Worm (Caenorhabditis elegans) whole organism, L4 larva: ENCODE data around the gene glb-5.

ENCODE experiments used
- F10B5.3 ChIP-seq: sonication (generic microtip); optimal IDR thresholded peaks from 2 replicates; lab custom pipeline; 2016; ENCODE audit warnings: mild to moderate bottlenecking, missing genetic modification characterization, missing compliant biosample characterization
- F37D6.2 ChIP-seq: sonication (generic microtip); optimal IDR thresholded peaks from 2 replicates; lab custom pipeline; 2016; ENCODE audit warnings: mild to moderate bottlenecking, missing genetic modification characterization, missing compliant biosample characterization
- R02D3.7 ChIP-seq: fragments of 150-350 bp; sonication (generic microtip); optimal IDR thresholded peaks from 3 replicates; lab custom pipeline; 2014; ENCODE audit warnings: missing biosample characterization, missing genetic modification characterization
- T20F7.1 ChIP-seq: fragments of 200-800 bp; sonication (Bioruptor generic); optimal IDR thresholded peaks from 2 replicates; lab custom pipeline; 2018; ENCODE audit warnings: mild to moderate bottlenecking, missing genetic modification characterization, missing compliant biosample characterization
- Y48G9A.11 ChIP-seq: fragments of 200-800 bp; sonication (Bioruptor generic); IDR thresholded peaks from 2 replicates; pipeline ENCODE4 v1.3.6; 2022; ENCODE audit warnings: missing genetic modification reagents, missing genetic modification characterization, missing compliant biosample characterization
- Y5F2A.4 ChIP-seq: fragments of 200-800 bp; sonication (Bioruptor generic); optimal IDR thresholded peaks from 2 replicates; lab custom pipeline; 2018; ENCODE audit warnings: mild to moderate bottlenecking, missing genetic modification characterization, missing compliant biosample characterization
- Y75B8A.6 ChIP-seq: fragments of 200-800 bp; sonication (Bioruptor generic); IDR thresholded peaks from 2 replicates; pipeline ENCODE4 v1.3.6; 2022; ENCODE audit warnings: missing genetic modification reagents, missing genetic modification characterization, missing compliant biosample characterization
- ZK546.5 ChIP-seq, 2 experiments: sonication (generic microtip); optimal IDR thresholded peaks; 2 replicates each; lab custom pipeline; 2017; ENCODE audit warnings: missing biosample characterization in 2 of 2, missing genetic modification characterization in 2 of 2
- aha-1 ChIP-seq: fragments of 150-350 bp; peaks from one replicate; lab custom pipeline; 2014; ENCODE audit warnings: missing biosample characterization, missing genetic modification characterization
- ama-1 ChIP-seq: fragments of 150-350 bp; optimal IDR thresholded peaks from 2 replicates; lab custom pipeline; 2014; ENCODE audit warnings: inconsistent platforms, mixed read lengths
- ceh-20 ChIP-seq: fragments of 200-800 bp; sonication (Bioruptor generic); IDR thresholded peaks from 2 replicates; pipeline ENCODE4 v1.3.6; 2022; ENCODE audit warnings: missing genetic modification reagents, missing genetic modification characterization, missing compliant biosample characterization
- ceh-82 ChIP-seq: sonication (generic microtip); optimal IDR thresholded peaks from 2 replicates; lab custom pipeline; 2017; ENCODE audit warnings: missing biosample characterization, missing genetic modification characterization
- cey-2 ChIP-seq: sonication (generic microtip); optimal IDR thresholded peaks from 3 replicates; lab custom pipeline; 2017; ENCODE audit warnings: missing genetic modification characterization, mild to moderate bottlenecking, missing compliant biosample characterization, antibody characterized with exemption, borderline replicate concordance; ENCODE audit not compliant: insufficient read depth
- daf-19 ChIP-seq: fragments of 200-800 bp; sonication (Bioruptor generic); conservative IDR thresholded peaks from 2 replicates; pipeline ENCODE4 v1.3.6; 2022; ENCODE audit warnings: missing genetic modification characterization, missing compliant biosample characterization
- daf-8 ChIP-seq: fragments of 200-800 bp; sonication (Bioruptor generic); IDR thresholded peaks from 2 replicates; pipeline ENCODE4 v1.3.6; 2022; ENCODE audit warnings: missing genetic modification characterization, missing compliant biosample characterization
- dmd-9 ChIP-seq: fragments of 200-800 bp; sonication (Bioruptor generic); IDR thresholded peaks from 2 replicates; pipeline ENCODE4 v1.3.6; 2022; ENCODE audit warnings: missing genetic modification reagents, missing genetic modification characterization, missing compliant biosample characterization
- dpl-1 ChIP-seq: fragments of 150-350 bp; optimal IDR thresholded peaks from 2 replicates; lab custom pipeline; 2014; ENCODE audit warnings: missing biosample characterization, missing genetic modification reagents, missing genetic modification characterization
- duxl-1 ChIP-seq: sonication (generic microtip); optimal IDR thresholded peaks from 2 replicates; lab custom pipeline; 2016; ENCODE audit warnings: mild to moderate bottlenecking, missing genetic modification characterization, moderate library complexity, missing compliant biosample characterization; ENCODE audit not compliant: poor library complexity
- dve-1 ChIP-seq: sonication (generic microtip); optimal IDR thresholded peaks from 2 replicates; lab custom pipeline; 2017; ENCODE audit warnings: antibody characterized with exemption, mild to moderate bottlenecking, missing genetic modification characterization, missing compliant biosample characterization; ENCODE audit not compliant: insufficient read depth
- gei-8 ChIP-seq: fragments of 200-800 bp; sonication (Bioruptor generic); optimal IDR thresholded peaks from 2 replicates; lab custom pipeline; 2018; ENCODE audit warnings: mild to moderate bottlenecking, missing genetic modification characterization, missing compliant biosample characterization
- hif-1 ChIP-seq, 2 experiments: sonication (generic microtip); optimal IDR thresholded peaks; 2 replicates each; lab custom pipeline; 2016 to 2017; ENCODE audit warnings: missing compliant biosample characterization in 2 of 2, missing genetic modification characterization in 2 of 2, missing genetic modification reagents in 2 of 2, missing genotype in 2 of 2, mild to moderate bottlenecking in 1 of 2
- lim-7 ChIP-seq: fragments of 200-800 bp; sonication (Bioruptor generic); IDR thresholded peaks from 2 replicates; pipeline ENCODE4 v1.3.6; 2022; ENCODE audit warnings: missing genetic modification characterization, missing compliant biosample characterization
- lin-38 ChIP-seq: fragments of 200-800 bp; sonication (Bioruptor generic); IDR thresholded peaks from 2 replicates; pipeline ENCODE4 v1.3.6; 2022; ENCODE audit warnings: missing genetic modification reagents, missing genetic modification characterization, missing compliant biosample characterization
- mdl-1 ChIP-seq, 2 experiments: fragments of 150-350 bp in 1 of 2; sonication (generic microtip) in 1 of 2; optimal IDR thresholded peaks; 2 replicates each; lab custom pipeline; 2014 to 2017; ENCODE audit warnings: missing biosample characterization in 2 of 2, missing genetic modification characterization in 2 of 2
- mdt-29 ChIP-seq: fragments of 200-800 bp; sonication (Bioruptor generic); IDR thresholded peaks from 2 replicates; pipeline ENCODE4 v1.3.6; 2022; ENCODE audit warnings: missing genetic modification reagents, missing genetic modification characterization, missing compliant biosample characterization
- mes-2 ChIP-seq: sonication (generic microtip); optimal IDR thresholded peaks from 2 replicates; lab custom pipeline; 2016; ENCODE audit warnings: missing genotype, mild to moderate bottlenecking, missing genetic modification characterization, missing compliant biosample characterization; ENCODE audit not compliant: poor library complexity, severe bottlenecking
- mxl-2 ChIP-seq: fragments of 200-800 bp; sonication (Bioruptor generic); conservative IDR thresholded peaks from 2 replicates; pipeline ENCODE4 v1.3.6; 2022; ENCODE audit warnings: missing genetic modification reagents, missing genetic modification characterization, missing compliant biosample characterization
- mxl-3 ChIP-seq: fragments of 200-800 bp; sonication (Bioruptor generic); optimal IDR thresholded peaks from 2 replicates; lab custom pipeline; 2018; ENCODE audit warnings: mild to moderate bottlenecking, missing genetic modification characterization, missing compliant biosample characterization
- nhr-11 ChIP-seq: fragments of 150-350 bp; optimal IDR thresholded peaks from 2 replicates; lab custom pipeline; 2014; ENCODE audit warnings: missing biosample characterization, missing genetic modification characterization
- nhr-237 ChIP-seq: sonication (generic microtip); optimal IDR thresholded peaks from 2 replicates; lab custom pipeline; 2017; ENCODE audit warnings: missing biosample characterization, missing genetic modification characterization
- nhr-25 ChIP-seq: sonication (generic microtip); optimal IDR thresholded peaks from 2 replicates; lab custom pipeline; 2017; ENCODE audit warnings: missing genetic modification characterization, mild to moderate bottlenecking, missing compliant biosample characterization, antibody characterized with exemption, moderate library complexity, borderline replicate concordance; ENCODE audit not compliant: insufficient read depth
- nhr-28 ChIP-seq: fragments of 150-350 bp; optimal IDR thresholded peaks from 2 replicates; lab custom pipeline; 2014; ENCODE audit warnings: missing biosample characterization, missing genetic modification characterization
- nhr-42 ChIP-seq: fragments of 200-800 bp; sonication (Bioruptor generic); IDR thresholded peaks from 2 replicates; pipeline ENCODE4 v1.3.6; 2022; ENCODE audit warnings: missing genetic modification characterization, missing compliant biosample characterization
- nhr-48 ChIP-seq: sonication (generic microtip); optimal IDR thresholded peaks from 2 replicates; lab custom pipeline; 2016; ENCODE audit warnings: mild to moderate bottlenecking, missing genetic modification characterization, missing compliant biosample characterization
- nhr-6 ChIP-seq: fragments of 150-350 bp; optimal IDR thresholded peaks from 2 replicates; lab custom pipeline; 2014; ENCODE audit warnings: missing biosample characterization, missing genetic modification characterization
- pha-4 ChIP-seq, 2 experiments: fragments of 150-350 bp in 1 of 2; fragments of 200-800 bp in 1 of 2; sonication (Bioruptor generic) in 1 of 2; IDR thresholded peaks in 1 of 2; optimal IDR thresholded peaks in 1 of 2; 2 replicates each; pipeline versions ENCODE4 v1.3.6 to Lab custom; 2014 to 2022; ENCODE audit warnings: missing genetic modification characterization in 2 of 2, missing genetic modification reagents in 2 of 2, missing biosample characterization in 1 of 2, missing compliant biosample characterization in 1 of 2
- saeg-2 ChIP-seq: fragments of 200-800 bp; sonication (Bioruptor generic); IDR thresholded peaks from 2 replicates; pipeline ENCODE4 v1.3.6; 2022; ENCODE audit warnings: missing genetic modification reagents, missing genetic modification characterization, missing compliant biosample characterization
- snpc-1.2 ChIP-seq: fragments of 200-800 bp; sonication (Bioruptor generic); IDR thresholded peaks from 2 replicates; pipeline ENCODE4 v1.3.6; 2022; ENCODE audit warnings: missing genetic modification reagents, missing genetic modification characterization, missing compliant biosample characterization
- snpc-4 ChIP-seq: fragments of 150-350 bp; optimal IDR thresholded peaks from 2 replicates; lab custom pipeline; 2014; ENCODE audit warnings: missing biosample characterization, missing genetic modification characterization
- spr-1 ChIP-seq: sonication (generic microtip); optimal IDR thresholded peaks from 2 replicates; lab custom pipeline; 2016; ENCODE audit warnings: mild to moderate bottlenecking, missing genetic modification characterization, missing compliant biosample characterization
- tag-97 ChIP-seq: fragments of 200-800 bp; sonication (Bioruptor generic); IDR thresholded peaks from 2 replicates; pipeline ENCODE4 v1.3.6; 2022; ENCODE audit warnings: missing genetic modification characterization, missing compliant biosample characterization
- tra-1 ChIP-seq: fragments of 200-800 bp; sonication (Bioruptor generic); IDR thresholded peaks from 2 replicates; pipeline ENCODE4 v1.3.6; 2022; ENCODE audit warnings: missing genetic modification reagents, missing genetic modification characterization, missing compliant biosample characterization
- unc-130 ChIP-seq: sonication (generic microtip); optimal IDR thresholded peaks from 2 replicates; lab custom pipeline; 2016; ENCODE audit warnings: missing genetic modification reagents, missing genetic modification characterization, missing compliant biosample characterization
- zip-2 ChIP-seq: fragments of 150-350 bp; optimal IDR thresholded peaks from 2 replicates; lab custom pipeline; 2014; ENCODE audit warnings: missing biosample characterization, missing genetic modification characterization

The glb-5 gene

DNA sequence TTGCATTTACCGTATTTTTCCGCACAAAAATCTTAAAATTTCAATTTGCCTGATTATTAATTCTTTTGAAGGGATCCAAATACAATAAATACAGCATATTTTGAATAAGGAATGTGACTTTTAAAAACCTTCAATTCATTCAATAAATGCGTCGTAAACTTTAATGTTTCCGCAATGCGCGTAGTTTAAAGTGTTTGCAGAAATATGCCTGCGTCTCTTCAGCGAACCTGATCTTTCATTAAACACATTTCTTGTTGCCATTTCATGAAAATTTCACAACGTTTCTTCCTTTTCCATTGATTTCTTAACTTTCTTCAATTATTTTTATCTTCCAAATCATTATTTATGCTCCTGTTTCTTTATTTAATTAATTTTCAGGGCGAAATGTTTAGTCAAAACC lies 33.6 kb downstream of the glb-5 start, which contains the start of gene vps-37 (continued):
- no peak for TF ChIP-seq duxl-1 (tag; lab: Kevin White, UChicago)
- TF ChIP-seq unc-130 (GFP tag; lab: Kevin White, UChicago) = no peak
- no peak for TF ChIP-seq Y48G9A.11
- TF ChIP-seq nhr-28 = peak; percentile 46
- no peak for TF ChIP-seq F37D6.2 (tag; lab: Kevin White, UChicago)
- TF ChIP-seq tra-1 = 0 out of 2 replicates have a peak, but pooled peaks have one; percentile 19
- TF ChIP-seq daf-19 (GFP tag; lab: Robert Waterston, UW) = no peak
- TF ChIP-seq nhr-48 = peak; percentile 17
- peak; percentile 86 for TF ChIP-seq dve-1 (tag; lab: Kevin White, UChicago)
- no peak for TF ChIP-seq ama-1 (lab: Kevin White, UChicago)
- TF ChIP-seq R02D3.7 (tag; lab: Kevin White, UChicago) = no peak
- TF ChIP-seq F10B5.3 (tag; lab: Kevin White, UChicago) = no peak
- no peak for TF ChIP-seq T20F7.1
- no peak for TF ChIP-seq nhr-25
- no peak for TF ChIP-seq daf-8
- no peak for TF ChIP-seq mdt-29 (GFP tag; lab: Robert Waterston, UW)
- TF ChIP-seq nhr-11 (tag; lab: Kevin White, UChicago) = peak; percentile 63

DNA sequence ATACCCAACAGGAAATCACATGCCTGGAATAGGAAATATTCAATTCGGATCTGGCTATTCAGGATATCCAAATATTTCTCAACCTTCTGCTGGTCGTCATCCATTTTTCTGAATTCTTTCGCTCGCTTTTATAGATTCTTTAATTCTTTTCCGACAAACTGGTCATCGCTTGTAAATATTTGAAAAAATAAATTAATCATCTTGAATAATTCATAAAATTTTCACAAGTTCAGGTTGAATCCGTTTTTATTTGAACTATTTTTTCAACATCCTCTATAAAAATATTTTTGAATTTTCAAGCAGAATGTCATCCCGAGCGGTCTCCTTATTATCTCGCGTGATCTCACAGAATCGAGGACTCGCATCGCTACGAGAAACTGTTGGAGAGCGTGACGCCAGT lies 34.7 kb downstream of the glb-5 start, which contains the start of gene mrpl-48:
mrpl-48 (plus strand) TSS at position 301 of the 400 bp plus-strand sequence.
- TF ChIP-seq mxl-2 (no peak), saeg-2 (GFP tag; lab: Robert Waterston, UW) (no peak), mes-2 (tag; lab: Kevin White, UChicago) (no peak), gei-8 (GFP tag; lab: Kevin White, UChicago) (no peak), cey-2 (tag; lab: Kevin White, UChicago) (no peak), T20F7.1 (no peak)

DNA sequence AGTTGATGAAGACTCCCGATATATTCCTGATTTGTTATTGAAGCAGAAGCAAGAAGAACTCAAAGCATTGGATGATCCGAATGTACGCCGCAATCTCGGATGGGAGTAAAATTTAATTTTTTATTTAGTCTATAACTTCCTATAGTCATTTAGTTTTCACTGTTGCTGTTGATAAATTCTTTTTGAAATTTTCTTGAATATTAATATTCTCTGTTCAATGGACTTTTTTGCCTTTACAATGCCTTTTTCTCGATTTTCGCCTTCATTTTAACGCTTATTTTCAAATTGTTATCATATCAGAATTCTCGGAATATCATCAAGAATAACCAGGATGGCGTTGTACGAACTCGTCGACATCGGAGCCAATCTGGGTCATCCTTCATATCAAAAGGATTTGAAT lies 35.6 kb downstream of the glb-5 start, which contains the start of gene crn-2:
crn-2 (plus strand) TSS at position 301 of the 400 bp plus-strand sequence.
- TF ChIP-seq aha-1 (peak; percentile 44), mdl-1 (tag; optimal IDR thresholded peaks at IDR 0.05; lab: Kevin White, UChicago) (no peak)
- TF ChIP-seq, all 104 proteins: peak for 1

DNA sequence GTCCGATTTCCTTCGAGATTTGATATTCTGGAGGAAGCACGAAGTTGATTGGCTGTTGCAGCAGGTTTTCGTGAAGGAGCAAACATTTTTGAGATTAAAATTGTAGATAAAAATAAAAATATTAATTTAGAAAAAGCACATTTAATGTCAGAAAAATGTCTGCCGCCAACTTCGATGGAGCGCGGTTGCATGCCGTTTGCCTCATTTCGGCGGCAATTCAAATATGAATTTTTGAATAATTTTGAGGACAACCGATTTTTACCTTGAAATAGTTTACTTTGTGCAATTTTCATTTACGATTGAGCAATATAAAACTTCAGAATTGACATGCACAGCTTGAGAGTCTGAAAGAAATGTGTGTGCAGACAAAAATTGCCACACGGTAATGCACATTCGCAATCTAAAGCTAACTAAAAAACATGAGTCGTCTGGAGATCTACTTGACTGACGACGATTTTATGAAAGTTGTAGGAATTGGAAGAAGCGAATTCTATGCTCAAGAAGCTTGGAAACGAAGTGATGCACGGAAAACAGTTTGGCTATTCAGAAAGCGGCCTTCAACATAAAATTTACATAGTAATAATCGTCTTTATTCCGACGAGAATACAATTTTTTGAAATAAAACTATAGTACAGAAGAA lies 37.8 kb downstream of the glb-5 start, which contains the start of gene zhit-1:
zhit-1 (minus strand) TSS at position 161 of the 640 bp plus-strand sequence.
- TF ChIP-seq mes-2 (tag; lab: Kevin White, UChicago) (peak; percentile 67), snpc-4 (tag; lab: Kevin White, UChicago) (peak; percentile 6), nhr-28 (no peak), hif-1 (tag; optimal IDR thresholded peaks at IDR 0.05; lab: Kevin White, UChicago) (no peak), snpc-1.2 (GFP tag; lab: Robert Waterston, UW) (no peak), Y5F2A.4 (GFP tag; lab: Kevin White, UChicago) (no peak), lin-38 (peak; percentile 91), ZK546.5 (tag; optimal IDR thresholded peaks at IDR 0.05; lab: Kevin White, UChicago) (no peak), mxl-3 (no peak), nhr-42 (no peak), spr-1 (no peak), dmd-9 (GFP tag; lab: Robert Waterston, UW) (no peak), nhr-6 (tag; lab: Kevin White, UChicago) (peak; percentile 56), lim-7 (GFP tag; lab: Robert Waterston, UW) (no peak), nhr-11 (tag; lab: Kevin White, UChicago) (no peak), ceh-20 (GFP tag; lab: Robert Waterston, UW) (no peak), mdl-1 (tag; optimal IDR thresholded peaks at IDR 0.05; lab: Kevin White, UChicago) (no peak), gei-8 (GFP tag; lab: Kevin White, UChicago) (no peak), nhr-237 (tag; lab: Kevin White, UChicago) (no peak), Y75B8A.6 (GFP tag; lab: Robert Waterston, UW) (no peak), dpl-1 (peak; percentile 88), pha-4 (GFP tag; IDR thresholded peaks at IDR 0.05; lab: Robert Waterston, UW) (no peak), pha-4 (tag; optimal IDR thresholded peaks at IDR 0.05; lab: Kevin White, UChicago) (peak; percentile 15), tag-97 (GFP tag; lab: Robert Waterston, UW) (no peak), ceh-82 (tag; lab: Kevin White, UChicago) (no peak), zip-2 (tag; lab: Kevin White, UChicago) (no peak)
